Worm (Caenorhabditis elegans) whole organism, young adult: ENCODE measurements around the gene chtl-1.

Experiments
- F55B11.4 ChIP-seq: sonication (generic microtip); optimal IDR thresholded peaks from 2 replicates; lab custom pipeline; 2016; ENCODE audit warnings: missing compliant biosample characterization, missing genetic modification characterization, borderline replicate concordance; ENCODE audit not compliant: insufficient read depth
- efl-1 ChIP-seq: fragments of 150-350 bp; optimal IDR thresholded peaks from 2 replicates; lab custom pipeline; 2014; ENCODE audit warnings: missing biosample characterization, missing genetic modification reagents, missing genetic modification characterization
- nfya-2 ChIP-seq: fragments of 200-800 bp; sonication (Bioruptor generic); IDR thresholded peaks from 2 replicates; pipeline ENCODE4 v1.3.6; 2022; ENCODE audit warnings: missing genetic modification reagents, missing genetic modification characterization, missing compliant biosample characterization
- nhr-27 ChIP-seq: fragments of 200-800 bp; sonication (Bioruptor generic); optimal IDR thresholded peaks from 2 replicates; lab custom pipeline; 2018; ENCODE audit warnings: mild to moderate bottlenecking, missing genetic modification characterization, moderate library complexity, missing compliant biosample characterization
- tbp1 ChIP-seq: fragments of 200-800 bp; sonication (Bioruptor generic); optimal IDR thresholded peaks from 2 replicates; lab custom pipeline; 2018; ENCODE audit warnings: mild to moderate bottlenecking, missing genetic modification characterization, missing compliant biosample characterization
- unc-130 ChIP-seq: sonication (generic microtip); optimal IDR thresholded peaks from 2 replicates; lab custom pipeline; 2016; ENCODE audit warnings: missing genetic modification reagents, missing genetic modification characterization, missing compliant biosample characterization

DNA sequence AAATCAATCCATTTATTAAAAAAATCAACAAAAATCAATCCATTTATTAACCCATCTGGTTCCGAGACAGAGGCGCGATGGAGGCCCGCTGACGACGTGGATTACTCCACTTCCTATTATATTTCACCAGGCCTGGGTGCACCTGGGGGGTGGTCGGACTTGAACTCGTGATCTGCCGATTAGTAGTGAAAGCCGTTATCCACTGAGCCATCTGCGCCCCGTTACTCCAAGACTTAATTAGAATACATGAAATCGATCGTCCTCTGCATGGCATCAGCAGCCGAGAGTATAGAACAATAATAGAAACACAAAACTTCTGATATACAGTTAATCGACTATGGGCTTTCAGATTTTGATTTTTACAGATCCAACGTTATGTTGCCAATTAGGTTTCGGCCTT, 54.5 kb downstream of the chtl-1 start:
- TF ChIP-seq tbp1 (GFP tag; lab: Kevin White, UChicago) (peak; percentile 67), nhr-27 (no peak), efl-1 (GFP tag; lab: Kevin White, UChicago) (no peak), unc-130 (GFP tag; lab: Kevin White, UChicago) (no peak), F55B11.4 (tag; lab: Kevin White, UChicago) (no peak), nfya-2 (no peak)
